Worm (Caenorhabditis elegans) whole organism, L2 larva: Measurements from ENCODE around the gene C25F9.9.

ENCODE experiments used
- aly-2 ChIP-seq: fragments of 150-350 bp; optimal IDR thresholded peaks from 2 replicates; lab custom pipeline; 2014; ENCODE audit warnings: missing biosample characterization, missing genetic modification characterization
- ceh-82 ChIP-seq: fragments of 150-350 bp; optimal IDR thresholded peaks from 2 replicates; lab custom pipeline; 2014; ENCODE audit warnings: missing biosample characterization, missing genetic modification characterization
- elt-1 ChIP-seq: fragments of 150-350 bp; optimal IDR thresholded peaks from 2 replicates; lab custom pipeline; 2014; ENCODE audit warnings: missing biosample characterization, missing genetic modification characterization
- lin-39 ChIP-seq: fragments of 150-350 bp; optimal IDR thresholded peaks from 2 replicates; lab custom pipeline; 2014; ENCODE audit warnings: missing biosample characterization, missing genetic modification reagents, missing genetic modification characterization
- lsy-2 ChIP-seq, 2 experiments: fragments of 150-350 bp in 1 of 2; sonication (generic microtip) in 1 of 2; optimal IDR thresholded peaks; 2 replicates each; lab custom pipeline; 2014 to 2017; ENCODE audit warnings: missing biosample characterization in 2 of 2, missing genetic modification characterization in 2 of 2
- nhr-10 ChIP-seq: sonication (generic microtip); optimal IDR thresholded peaks from 2 replicates; lab custom pipeline; 2017; ENCODE audit warnings: missing biosample characterization, missing genetic modification characterization
- nhr-11 ChIP-seq: fragments of 150-350 bp; optimal IDR thresholded peaks from 2 replicates; lab custom pipeline; 2014; ENCODE audit warnings: missing biosample characterization, missing genetic modification characterization
- nhr-25 ChIP-seq: fragments of 150-350 bp; sonication (generic microtip); optimal IDR thresholded peaks from 3 replicates; lab custom pipeline; 2014; ENCODE audit warnings: missing biosample characterization, missing genetic modification characterization
- snpc-4 ChIP-seq: fragments of 150-350 bp; optimal IDR thresholded peaks from 2 replicates; lab custom pipeline; 2014; ENCODE audit warnings: missing biosample characterization, missing genetic modification characterization
- ztf-1 ChIP-seq: fragments of 200-800 bp; sonication (Bioruptor generic); conservative IDR thresholded peaks from 2 replicates; pipeline ENCODE4 v1.3.6; 2022; ENCODE audit warnings: missing genetic modification characterization, missing compliant biosample characterization

DNA sequence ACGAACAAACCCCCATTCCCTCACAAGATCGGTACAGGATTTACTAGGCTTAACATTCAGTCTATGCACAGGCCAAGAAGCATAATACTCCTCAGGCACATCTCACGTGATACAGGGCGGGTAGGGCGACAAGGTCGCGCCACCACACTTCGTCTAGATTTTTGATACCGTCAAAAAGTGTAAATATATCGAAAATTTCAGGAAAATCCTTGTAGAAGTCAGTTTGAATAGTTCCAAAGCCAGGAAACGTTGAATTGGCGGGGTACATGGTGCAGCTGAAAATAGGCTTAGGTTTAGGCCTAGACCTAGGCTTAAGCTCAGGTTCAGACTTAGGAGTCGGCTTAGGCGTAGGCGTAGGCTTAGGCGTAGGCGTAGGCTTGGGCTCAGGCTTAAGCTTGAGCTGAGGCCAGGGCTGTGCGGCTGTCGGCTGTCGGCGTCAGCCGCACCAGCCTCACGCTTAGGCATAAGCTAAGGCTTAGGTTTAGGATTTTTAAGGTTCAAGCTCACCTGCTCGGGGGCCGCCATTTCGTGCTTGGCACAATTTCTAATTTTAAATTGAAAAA, 14.0 kb downstream of the C25F9.9 start:
- no peak for TF ChIP-seq lsy-2 (tag; optimal IDR thresholded peaks at IDR 0.05; lab: Kevin White, UChicago)
- TF ChIP-seq nhr-11: no peak
- no peak for TF ChIP-seq aly-2 (tag; lab: Kevin White, UChicago)
- no peak for TF ChIP-seq nhr-10 (tag; lab: Kevin White, UChicago)
- TF ChIP-seq ceh-82 (tag; lab: Kevin White, UChicago): no peak
- TF ChIP-seq elt-1 (tag; lab: Kevin White, UChicago): no peak
- TF ChIP-seq nhr-25 (tag; lab: Kevin White, UChicago): no peak
- no peak for TF ChIP-seq snpc-4 (tag; lab: Kevin White, UChicago)
- TF ChIP-seq ztf-1 (GFP tag; lab: Robert Waterston, UW): no peak
- TF ChIP-seq lin-39 (tag; lab: Kevin White, UChicago): no peak
